Fruit fly (Drosophila melanogaster) whole organism: ENCODE measurements around the gene CG6125.

Experiments used
- CG8478 ChIP-seq: fragments of >200 bp; optimal IDR thresholded peaks from 2 replicates; lab custom pipeline; 2018; ENCODE audit warnings: inconsistent platforms
- Dll ChIP-seq: fragments of >200 bp; optimal IDR thresholded peaks from 2 replicates; lab custom pipeline; 2017
- EcR ChIP-seq, 2 experiments: fragments of >200 bp; optimal IDR thresholded peaks; 2 replicates each; lab custom pipeline; 2017; ENCODE audit warnings: missing biosample characterization in 2 of 2, missing genetic modification characterization in 2 of 2, missing genetic modification reagents in 2 of 2
- pan ChIP-seq: fragments of >200 bp; optimal IDR thresholded peaks from 2 replicates; lab custom pipeline; 2017
- psq ChIP-seq: fragments of >200 bp; optimal IDR thresholded peaks from 2 replicates; lab custom pipeline; 2017
- usp ChIP-seq: fragments of >200 bp; optimal IDR thresholded peaks from 2 replicates; lab custom pipeline; 2017; ENCODE audit warnings: missing biosample characterization, missing genetic modification characterization, mixed read lengths

The CG6125 gene

dm6 chr3R:15431142-15431541 lies 24.3 kb upstream of the CG6125 start:
- TF ChIP-seq pan: no peak
- TF ChIP-seq usp (GFP tag; lab: Kevin White, UChicago): no peak
- no peak for TF ChIP-seq psq (lab: Kevin White, UChicago)
- TF ChIP-seq CG8478: no peak
- TF ChIP-seq EcR (GFP tag; optimal IDR thresholded peaks at IDR 0.05; lab: Kevin White, UChicago): no peak
- TF ChIP-seq Dll: no peak

- TF ChIP-seq pan: no peak
- no peak for TF ChIP-seq usp (GFP tag; lab: Kevin White, UChicago)
- no peak for TF ChIP-seq psq (lab: Kevin White, UChicago)
- no peak for TF ChIP-seq CG8478
- TF ChIP-seq EcR (GFP tag; optimal IDR thresholded peaks at IDR 0.05; lab: Kevin White, UChicago): no peak
- TF ChIP-seq Dll: no peak
Measured at dm6 chr3R:15430349-15430748, 23.5 kb upstream of the CG6125 start.

DNA sequence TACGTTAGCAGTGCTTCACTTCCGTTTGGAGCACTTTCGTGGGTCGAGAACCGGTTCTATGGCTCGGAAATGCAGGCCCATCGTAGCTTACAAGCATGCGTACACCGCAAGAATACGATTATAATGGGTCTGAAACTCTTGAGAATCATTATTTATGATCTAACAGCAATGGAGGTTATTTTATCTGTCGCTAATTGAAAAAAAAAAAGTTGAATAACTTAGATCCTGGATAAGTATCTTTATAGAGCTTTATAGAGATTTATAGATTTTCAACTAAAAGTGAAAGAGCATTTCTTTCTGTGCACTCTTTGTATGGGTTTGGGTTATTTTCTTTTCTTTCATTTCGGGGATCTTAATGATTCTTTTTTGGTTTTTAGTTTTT lies 20.9 kb upstream of the CG6125 start:
- no peak for TF ChIP-seq EcR (GFP tag; optimal IDR thresholded peaks at IDR 0.05; lab: Kevin White, UChicago)
- no peak for TF ChIP-seq pan

- no peak for TF ChIP-seq usp (GFP tag; lab: Kevin White, UChicago)
- no peak for TF ChIP-seq pan
Measured at dm6 chr3R:15427199-15427817, 20.4 kb upstream of the CG6125 start.

- TF ChIP-seq CG8478: no peak
Measured at dm6 chr3R:15425638-15426487, 19.0 kb upstream of the CG6125 start.

DNA sequence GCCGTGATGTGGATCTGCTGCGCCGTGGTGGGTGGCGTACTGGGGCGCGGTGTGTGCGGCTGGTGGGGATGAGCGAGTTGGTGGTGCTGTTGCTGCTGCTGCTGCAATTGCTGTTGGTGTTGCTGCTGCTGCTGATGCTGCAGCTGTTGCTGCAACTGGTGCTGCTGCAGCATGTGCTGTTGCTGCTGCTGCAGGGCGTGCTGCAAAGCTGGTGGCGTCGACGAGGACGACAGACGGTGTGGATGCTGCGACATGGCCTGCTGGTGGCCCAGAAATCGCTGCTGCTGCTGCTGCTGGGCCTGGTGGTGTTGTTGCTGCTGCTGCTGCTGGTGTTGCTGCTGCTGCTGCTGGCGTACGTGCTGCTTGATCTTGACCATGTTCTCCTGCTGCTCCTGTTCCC lies 17.3 kb upstream of the CG6125 start:
- TF ChIP-seq CG8478: no peak
- no peak for TF ChIP-seq EcR (GFP tag; optimal IDR thresholded peaks at IDR 0.05; lab: Kevin White, UChicago)
- no peak for TF ChIP-seq pan
- TF ChIP-seq psq (lab: Kevin White, UChicago): no peak
- no peak for TF ChIP-seq Dll
- TF ChIP-seq usp (GFP tag; lab: Kevin White, UChicago): no peak

dm6 chr3R:15420375-15420931 lies 13.6 kb upstream of the CG6125 start:
- TF ChIP-seq pan (no peak), Dll (peak; percentile 46), psq (lab: Kevin White, UChicago) (no peak), usp (GFP tag; lab: Kevin White, UChicago) (no peak)

DNA sequence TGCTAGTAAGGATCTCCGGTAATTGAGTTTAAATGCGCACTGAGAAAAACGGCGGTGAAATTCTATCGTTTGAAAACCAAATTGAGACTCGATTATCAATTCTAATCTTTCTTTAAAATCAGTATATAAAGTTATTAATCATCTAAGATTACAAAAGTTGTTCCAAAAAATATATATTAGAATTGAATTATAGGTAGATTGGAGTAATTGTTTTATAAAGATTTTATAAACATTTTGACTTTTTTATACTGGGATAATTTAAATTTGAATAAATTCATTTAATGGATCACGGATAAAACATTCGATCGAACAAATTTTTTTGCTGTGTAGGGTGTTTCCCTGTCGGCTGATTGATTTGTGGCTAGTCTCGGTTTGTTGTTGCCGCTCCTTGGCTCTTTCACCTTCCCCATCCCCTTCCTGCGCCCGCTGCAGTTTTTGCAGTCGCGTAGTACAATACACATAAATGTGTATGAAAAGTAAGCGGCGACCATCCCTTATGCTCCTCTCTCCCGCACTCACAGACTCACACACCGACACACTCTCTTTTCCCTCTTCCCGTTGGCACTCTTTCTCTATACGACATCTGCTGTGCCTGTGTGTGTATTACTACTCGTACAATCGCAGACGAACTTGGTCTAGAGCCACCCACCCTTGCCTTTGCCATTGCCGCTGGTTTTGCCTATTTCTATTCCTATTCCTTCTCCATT lies 12.1 kb upstream of the CG6125 start:
- no peak for TF ChIP-seq Dll
- TF ChIP-seq EcR (GFP tag; optimal IDR thresholded peaks at IDR 0.05; lab: Kevin White, UChicago): no peak
- no peak for TF ChIP-seq pan
- TF ChIP-seq usp (GFP tag; lab: Kevin White, UChicago): no peak
- TF ChIP-seq CG8478: no peak
- no peak for TF ChIP-seq psq (lab: Kevin White, UChicago)

- TF ChIP-seq EcR (GFP tag; optimal IDR thresholded peaks at IDR 0.05; lab: Kevin White, UChicago) (no peak), psq (lab: Kevin White, UChicago) (no peak), pan (no peak), Dll (no peak)
Measured at dm6 chr3R:15417761-15418754, 11.2 kb upstream of the CG6125 start.

DNA sequence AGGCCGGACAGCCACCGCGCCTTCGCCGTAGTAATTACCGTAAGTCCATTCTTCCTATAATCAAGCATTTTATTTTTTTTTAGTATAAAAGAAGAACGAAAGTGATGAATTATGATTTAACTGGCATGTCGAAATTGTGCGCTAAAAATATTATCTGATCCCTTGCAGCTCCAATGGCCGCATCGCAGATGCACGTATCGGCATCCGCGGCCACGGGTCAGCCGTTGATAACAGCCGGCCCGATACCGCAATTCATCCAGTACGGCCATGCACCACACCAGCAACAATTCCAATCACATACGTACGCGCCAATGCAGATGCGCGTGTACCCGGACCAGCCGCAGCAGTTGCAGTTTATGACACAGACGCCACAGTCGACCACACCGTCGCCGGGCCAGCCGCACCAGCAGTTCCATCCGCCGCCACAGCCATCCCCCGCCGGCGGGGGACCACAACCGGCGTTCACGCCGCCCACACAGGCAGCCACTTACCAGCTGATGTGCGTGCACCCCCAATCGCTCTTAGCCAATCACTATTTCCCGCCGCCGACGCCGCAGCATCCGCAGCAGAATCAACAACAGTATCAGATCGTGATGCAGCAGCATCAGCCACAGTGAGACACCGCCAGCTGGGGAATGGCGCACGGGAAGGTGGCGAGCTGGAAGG lies 8.2 kb upstream of the CG6125 start:
- TF ChIP-seq pan: no peak
- TF ChIP-seq psq (lab: Kevin White, UChicago): no peak
- TF ChIP-seq CG8478: no peak
- TF ChIP-seq usp (GFP tag; lab: Kevin White, UChicago): no peak
- TF ChIP-seq Dll: no peak
- no peak for TF ChIP-seq EcR (GFP tag; optimal IDR thresholded peaks at IDR 0.05; lab: Kevin White, UChicago)

DNA sequence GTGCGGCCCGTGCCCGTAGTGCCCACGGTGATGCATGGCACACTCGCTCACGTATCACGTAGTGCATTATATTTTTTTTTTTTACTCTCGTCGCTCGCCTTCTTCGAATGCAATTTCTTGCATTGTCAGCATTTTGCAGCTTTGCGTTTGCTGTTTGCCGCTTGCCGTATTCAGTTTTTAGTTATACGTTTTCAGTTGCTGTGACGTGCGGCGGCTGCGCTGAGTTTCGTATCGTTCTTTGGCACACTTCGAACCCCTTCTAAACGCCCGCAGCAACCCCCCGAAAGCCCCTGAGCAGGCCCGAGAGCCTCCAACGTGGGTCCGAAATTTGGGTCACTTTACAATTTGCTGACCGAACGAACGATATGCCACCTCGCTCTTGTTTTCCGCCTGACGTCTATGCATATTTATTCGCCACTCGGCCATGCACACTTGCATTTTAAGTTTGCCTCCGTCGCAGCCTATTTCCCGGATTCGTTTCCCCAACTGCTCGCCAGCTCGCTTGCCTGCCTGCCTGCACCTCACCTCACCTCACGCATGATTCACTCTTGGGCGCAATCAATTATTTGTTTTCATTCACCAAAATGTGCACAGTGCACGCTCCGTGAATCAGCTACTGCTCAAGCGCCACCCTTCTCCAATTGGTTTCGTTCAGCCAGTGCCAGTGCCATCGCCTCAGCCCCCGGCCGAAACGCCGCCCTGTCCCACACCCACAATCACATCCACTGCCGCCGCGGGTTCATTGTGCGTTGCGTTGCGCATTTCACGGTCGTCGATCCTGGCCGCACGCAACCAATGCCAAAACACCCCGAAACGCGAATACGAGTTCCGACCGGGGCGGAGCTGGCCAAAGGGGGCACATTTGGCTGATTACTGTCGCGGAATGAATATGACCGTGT lies 4.1 kb upstream of the CG6125 start:
- TF ChIP-seq usp (GFP tag; lab: Kevin White, UChicago) (no peak), psq (lab: Kevin White, UChicago) (no peak), EcR (GFP tag; optimal IDR thresholded peaks at IDR 0.05; lab: Kevin White, UChicago) (no peak), CG8478 (no peak), pan (no peak), Dll (no peak)
